Fruit fly (Drosophila melanogaster) whole organism, wandering third instar larva: ENCODE results near the gene Cpr76Bc.

Experiments used
- Abd-B ChIP-seq: fragments of >200 bp; optimal IDR thresholded peaks from 2 replicates; lab custom pipeline; 2017; ENCODE audit warnings: missing biosample characterization, missing genetic modification characterization
- CG32264 ChIP-seq: fragments of 200-800 bp; sonication (Bioruptor generic); optimal IDR thresholded peaks from 2 replicates; lab custom pipeline; 2016; ENCODE audit warnings: missing biosample characterization, missing genetic modification characterization
- CG9705 ChIP-seq: fragments of 200-800 bp; sonication (Bioruptor generic); optimal IDR thresholded peaks from 2 replicates; lab custom pipeline; 2018; ENCODE audit warnings: missing biosample characterization, mild to moderate bottlenecking, missing genetic modification characterization
- CrebA ChIP-seq: fragments of 200-800 bp; sonication (Bioruptor generic); optimal IDR thresholded peaks from 2 replicates; lab custom pipeline; 2016; ENCODE audit warnings: missing biosample characterization, mild to moderate bottlenecking, missing genetic modification characterization, borderline replicate concordance
- Dfd ChIP-seq: fragments of >200 bp; optimal IDR thresholded peaks from 2 replicates; lab custom pipeline; 2017; ENCODE audit warnings: missing biosample characterization, missing genetic modification characterization
- Dif ChIP-seq: fragments of 200-275, 200-300 bp; sonication (Bioruptor generic); optimal IDR thresholded peaks from 2 replicates; lab custom pipeline; 2018; ENCODE audit warnings: missing biosample characterization, missing genetic modification characterization; ENCODE audit not compliant: partially characterized antibody
- GATAd ChIP-seq: sonication (Bioruptor generic); optimal IDR thresholded peaks from 2 replicates; lab custom pipeline; 2016; ENCODE audit warnings: missing biosample characterization, missing genetic modification characterization
- HLH106 ChIP-seq: fragments of 200-800 bp; optimal IDR thresholded peaks from 3 replicates; lab custom pipeline; 2019; ENCODE audit warnings: missing biosample characterization, mild to moderate bottlenecking, missing genetic modification characterization, moderate library complexity
- Hnf4 ChIP-seq: fragments of 200-800 bp; sonication (Bioruptor generic); optimal IDR thresholded peaks from 2 replicates; lab custom pipeline; 2016; ENCODE audit warnings: missing biosample characterization, mild to moderate bottlenecking, missing genetic modification characterization
- Hr78 ChIP-seq: fragments of >200 bp; optimal IDR thresholded peaks from 2 replicates; lab custom pipeline; 2017; ENCODE audit warnings: missing biosample characterization, missing genetic modification characterization
- Hr83 ChIP-seq: fragments of 200-300 bp; sonication (Bioruptor generic); optimal IDR thresholded peaks from 2 replicates; lab custom pipeline; 2016; ENCODE audit warnings: missing biosample characterization, mild to moderate bottlenecking, missing genetic modification characterization, moderate library complexity; ENCODE audit not compliant: poor library complexity, severe bottlenecking
- Jra ChIP-seq: sonication (Bioruptor generic); optimal IDR thresholded peaks from 2 replicates; lab custom pipeline; 2016; ENCODE audit warnings: missing biosample characterization, missing genetic modification characterization
- Mio ChIP-seq: sonication (Bioruptor generic); optimal IDR thresholded peaks from 2 replicates; lab custom pipeline; 2016; ENCODE audit warnings: missing biosample characterization, missing genetic modification characterization
- Myc ChIP-seq: fragments of >200 bp; optimal IDR thresholded peaks from 2 replicates; lab custom pipeline; 2017
- N ChIP-seq: fragments of >200 bp; optimal IDR thresholded peaks from 2 replicates; lab custom pipeline; 2018; ENCODE audit warnings: missing biosample characterization, missing external identifiers, missing genetic modification characterization
- OdsH ChIP-seq: fragments of 200-800 bp; sonication (Bioruptor generic); optimal IDR thresholded peaks from 2 replicates; lab custom pipeline; 2016; ENCODE audit warnings: missing biosample characterization, mild to moderate bottlenecking, missing genetic modification characterization
- Rel ChIP-seq, 2 experiments: fragments of 200-800 bp; sonication (Bioruptor generic) in 1 of 2; optimal IDR thresholded peaks; 2 replicates in 1 of 2; 3 replicates in 1 of 2; lab custom pipeline; 2016 to 2019; ENCODE audit warnings: mild to moderate bottlenecking in 2 of 2, missing biosample characterization in 2 of 2, missing genetic modification characterization in 2 of 2, moderate library complexity in 1 of 2
- Sp1 ChIP-seq: fragments of 200-800 bp; sonication (Bioruptor generic); optimal IDR thresholded peaks from 3 replicates; lab custom pipeline; 2019; ENCODE audit warnings: missing biosample characterization, mild to moderate bottlenecking, missing genetic modification characterization, moderate library complexity
- Vsx2 ChIP-seq: fragments of 200-300, 225-300 bp; sonication (Bioruptor generic); optimal IDR thresholded peaks from 2 replicates; lab custom pipeline; 2018; ENCODE audit warnings: missing biosample characterization, missing genetic modification characterization; ENCODE audit not compliant: partially characterized antibody
- br ChIP-seq: fragments of 200-800 bp; sonication (Bioruptor generic); optimal IDR thresholded peaks from 2 replicates; lab custom pipeline; 2016; ENCODE audit warnings: missing biosample characterization, missing genetic modification characterization
- brk ChIP-seq: fragments of 200-800 bp; sonication (Bioruptor generic); optimal IDR thresholded peaks from 2 replicates; lab custom pipeline; 2016; ENCODE audit warnings: missing biosample characterization, mild to moderate bottlenecking, missing genetic modification characterization
- dl ChIP-seq, 2 experiments: fragments of 175-275, 200-275 bp in 1 of 2; fragments of 200-275 bp in 1 of 2; sonication (Bioruptor generic); optimal IDR thresholded peaks; lab custom pipeline; 2018; ENCODE audit warnings: mild to moderate bottlenecking in 2 of 2, missing biosample characterization in 2 of 2, missing genetic modification characterization in 2 of 2, moderate library complexity in 2 of 2; ENCODE audit not compliant: partially characterized antibody in 2 of 2, insufficient read depth in 1 of 2
- dmrt93B ChIP-seq: fragments of 200-800 bp; sonication (Bioruptor generic); optimal IDR thresholded peaks from 2 replicates; lab custom pipeline; 2018; ENCODE audit warnings: missing biosample characterization, mild to moderate bottlenecking, missing genetic modification characterization
- dsf ChIP-seq: sonication (Bioruptor generic); optimal IDR thresholded peaks from 2 replicates; lab custom pipeline; 2016; ENCODE audit warnings: missing biosample characterization, missing genetic modification characterization, borderline replicate concordance
- ey ChIP-seq: fragments of 200-800 bp; sonication (Bioruptor generic); optimal IDR thresholded peaks from 2 replicates; lab custom pipeline; 2016; ENCODE audit warnings: missing biosample characterization, missing genetic modification characterization
- foxo ChIP-seq, 2 experiments: fragments of 200-800 bp; sonication (Bioruptor generic); optimal IDR thresholded peaks; 2 replicates in 1 of 2; 3 replicates in 1 of 2; lab custom pipeline; 2016 to 2017; ENCODE audit warnings: missing biosample characterization in 2 of 2, missing genetic modification characterization in 2 of 2
- fru ChIP-seq: fragments of 200-800 bp; sonication (Bioruptor generic); optimal IDR thresholded peaks from 3 replicates; lab custom pipeline; 2016; ENCODE audit warnings: missing biosample characterization, mild to moderate bottlenecking, missing genetic modification characterization
- h ChIP-seq: fragments of 200-800 bp; sonication (Bioruptor generic); optimal IDR thresholded peaks from 3 replicates; lab custom pipeline; 2016; ENCODE audit warnings: missing biosample characterization, mild to moderate bottlenecking, missing genetic modification characterization
- jim ChIP-seq: fragments of 175-275, 200-325 bp; sonication (Bioruptor generic); optimal IDR thresholded peaks from 2 replicates; lab custom pipeline; 2016; ENCODE audit warnings: missing biosample characterization, mild to moderate bottlenecking, missing genetic modification characterization
- lola ChIP-seq: fragments of >200 bp; optimal IDR thresholded peaks from 2 replicates; lab custom pipeline; 2017; ENCODE audit warnings: missing biosample characterization, missing genetic modification characterization
- pan ChIP-seq: fragments of >200 bp; optimal IDR thresholded peaks from 2 replicates; lab custom pipeline; 2017
- psq ChIP-seq: fragments of 200-800 bp; sonication (Bioruptor generic); optimal IDR thresholded peaks from 3 replicates; lab custom pipeline; 2017; ENCODE audit warnings: missing biosample characterization, mild to moderate bottlenecking, missing genetic modification characterization, moderate library complexity
- rgr ChIP-seq: fragments of 200-800 bp; sonication (Bioruptor generic); optimal IDR thresholded peaks from 3 replicates; lab custom pipeline; 2016; ENCODE audit warnings: missing biosample characterization, mild to moderate bottlenecking, missing genetic modification characterization
- sage ChIP-seq: fragments of 200-800 bp; sonication (Bioruptor generic); optimal IDR thresholded peaks from 2 replicates; lab custom pipeline; 2016; ENCODE audit warnings: missing biosample characterization, mild to moderate bottlenecking, missing genetic modification characterization
- sv ChIP-seq: fragments of 200-800 bp; sonication (Bioruptor generic); optimal IDR thresholded peaks from 3 replicates; lab custom pipeline; 2016; ENCODE audit warnings: missing biosample characterization, missing genetic modification characterization
- tai ChIP-seq: sonication (Bioruptor generic); optimal IDR thresholded peaks from 2 replicates; lab custom pipeline; 2016; ENCODE audit warnings: missing biosample characterization, missing genetic modification characterization
- usp ChIP-seq: fragments of >200 bp; optimal IDR thresholded peaks from 2 replicates; lab custom pipeline; 2017; ENCODE audit warnings: missing biosample characterization, missing genetic modification characterization
- woc ChIP-seq: sonication (Bioruptor generic); optimal IDR thresholded peaks from 2 replicates; lab custom pipeline; 2016; ENCODE audit warnings: missing biosample characterization, mild to moderate bottlenecking, missing genetic modification characterization

Cpr76Bc gene

dm6 chr3L:19575650-19576049 is 54.9 kb downstream of the Cpr76Bc start:
- TF ChIP-seq dl (GFP tag; optimal IDR thresholded peaks at IDR 0.05; lab: Kevin White, UChicago; ENCODE audit: insufficient read depth in 1 of 2, partially characterized antibody in 2 of 2) (no peak), CrebA (no peak), Dif (GFP tag; lab: Kevin White, UChicago) (no peak), Mio (GFP tag; lab: Kevin White, UChicago) (peak; percentile 14), Sp1 (GFP tag; lab: Kevin White, UChicago) (no peak), dmrt93B (GFP tag; lab: Kevin White, UChicago) (peak; percentile 36), Hnf4 (GFP tag; lab: Kevin White, UChicago) (peak; percentile 82), foxo (GFP tag; optimal IDR thresholded peaks at IDR 0.05; lab: Kevin White, UChicago) (peak in 1 of 2 experiments; percentile 55), tai (GFP tag; lab: Kevin White, UChicago) (peak; percentile 62), Jra (GFP tag; lab: Kevin White, UChicago) (peak; percentile 39), lola (no peak), dsf (no peak), Hr83 (peak; percentile 95), h (peak; percentile 69), psq (peak; percentile 52), jim (no peak), rgr (GFP tag; lab: Kevin White, UChicago) (peak; percentile 85), HLH106 (peak; percentile 30), GATAd (GFP tag; lab: Kevin White, UChicago) (peak; percentile 36), CG9705 (no peak), sage (GFP tag; lab: Kevin White, UChicago) (no peak), Vsx2 (no peak), usp (GFP tag; lab: Kevin White, UChicago) (no peak), OdsH (GFP tag; lab: Kevin White, UChicago) (peak; percentile 80), woc (GFP tag; lab: Kevin White, UChicago) (no peak), CG32264 (GFP tag; lab: Kevin White, UChicago) (no peak), pan (lab: Kevin White, UChicago) (no peak), Hr78 (GFP tag; lab: Kevin White, UChicago) (no peak), fru (GFP tag; lab: Kevin White, UChicago) (peak; percentile 59), sv (GFP tag; lab: Kevin White, UChicago) (no peak), Dfd (GFP tag; lab: Kevin White, UChicago) (no peak), Rel (GFP tag; optimal IDR thresholded peaks at IDR 0.05; lab: Kevin White, UChicago) (no peak), Rel (tag; optimal IDR thresholded peaks at IDR 0.05; lab: Kevin White, UChicago) (peak; percentile 59), Abd-B (GFP tag; lab: Kevin White, UChicago) (no peak), N (GFP tag; lab: Kevin White, UChicago) (no peak), brk (GFP tag; lab: Kevin White, UChicago) (peak; percentile 61), br (peak; percentile 78), Myc (lab: Kevin White, UChicago) (no peak), ey (GFP tag; lab: Kevin White, UChicago) (peak; percentile 28)
